Worm (Caenorhabditis elegans) whole organism, early embryonic: ENCODE data around the gene adm-4.

Experiments
- B0310.2 ChIP-seq: sonication (generic microtip); optimal IDR thresholded peaks from 2 replicates; lab custom pipeline; 2016; ENCODE audit warnings: mild to moderate bottlenecking, missing genetic modification characterization, missing compliant biosample characterization
- F13C5.2 ChIP-seq: sonication (generic microtip); optimal IDR thresholded peaks from 2 replicates; lab custom pipeline; 2017; ENCODE audit warnings: mild to moderate bottlenecking, missing genetic modification characterization, inconsistent platforms, missing compliant biosample characterization
- aly-1 ChIP-seq: sonication (generic microtip); optimal IDR thresholded peaks from 2 replicates; lab custom pipeline; 2016; ENCODE audit warnings: missing genetic modification characterization, missing compliant biosample characterization
- ama-1 ChIP-seq: fragments of 150-350 bp; optimal IDR thresholded peaks from 2 replicates; lab custom pipeline; 2014
- ceh-13 ChIP-seq: fragments of 200-800 bp; sonication (Bioruptor generic); optimal IDR thresholded peaks from 2 replicates; lab custom pipeline; 2018; ENCODE audit warnings: mild to moderate bottlenecking, missing genetic modification characterization, missing compliant biosample characterization
- ceh-36 ChIP-seq: sonication (generic microtip); optimal IDR thresholded peaks from 2 replicates; lab custom pipeline; 2016; ENCODE audit warnings: missing genetic modification characterization, inconsistent platforms, missing compliant biosample characterization
- ets-7 ChIP-seq: sonication (generic microtip); optimal IDR thresholded peaks from 2 replicates; lab custom pipeline; 2016; ENCODE audit warnings: missing genotype, missing genetic modification characterization, missing compliant biosample characterization
- flt-1 ChIP-seq: fragments of 200-800 bp; sonication (Bioruptor generic); IDR thresholded peaks from 2 replicates; pipeline ENCODE4 v1.3.6; 2022; ENCODE audit warnings: missing genetic modification characterization, missing compliant biosample characterization
- hmbx-1 ChIP-seq: sonication (generic microtip); optimal IDR thresholded peaks from 2 replicates; lab custom pipeline; 2016; ENCODE audit warnings: mild to moderate bottlenecking, missing genetic modification characterization, missing compliant biosample characterization
- hmg-4 ChIP-seq: fragments of 200-800 bp; sonication (Bioruptor generic); optimal IDR thresholded peaks from 2 replicates; lab custom pipeline; 2018; ENCODE audit warnings: mild to moderate bottlenecking, missing genetic modification characterization, missing compliant biosample characterization
- hnd-1 ChIP-seq: sonication (generic microtip); optimal IDR thresholded peaks from 2 replicates; lab custom pipeline; 2016; ENCODE audit warnings: missing genetic modification characterization, missing compliant biosample characterization
- pes-1 ChIP-seq: fragments of 200-800 bp; sonication (Bioruptor generic); IDR thresholded peaks from 2 replicates; pipeline ENCODE4 v1.3.6; 2022; ENCODE audit warnings: missing genetic modification reagents, missing genetic modification characterization, missing compliant biosample characterization
- scrt-1 ChIP-seq: fragments of 200-800 bp; sonication (Bioruptor generic); IDR thresholded peaks from 2 replicates; pipeline ENCODE4 v1.3.6; 2022; ENCODE audit warnings: missing genetic modification characterization, missing compliant biosample characterization
- sea-1 ChIP-seq: fragments of 200-800 bp; sonication (Bioruptor generic); conservative IDR thresholded peaks from 2 replicates; pipeline ENCODE4 v1.3.6; 2022; ENCODE audit warnings: missing genetic modification characterization, missing compliant biosample characterization
- tbx-11 ChIP-seq: fragments of 200-800 bp; sonication (Bioruptor generic); IDR thresholded peaks from 2 replicates; pipeline ENCODE4 v1.3.6; 2022; ENCODE audit warnings: missing genetic modification characterization, missing compliant biosample characterization
- tbx-37 ChIP-seq: fragments of 200-800 bp; sonication (Bioruptor generic); conservative IDR thresholded peaks from 2 replicates; pipeline ENCODE4 v1.3.6; 2022; ENCODE audit warnings: missing genetic modification reagents, missing genetic modification characterization, missing compliant biosample characterization
- tra-4 ChIP-seq: sonication (generic microtip); optimal IDR thresholded peaks from 2 replicates; lab custom pipeline; 2017; ENCODE audit warnings: missing genetic modification characterization, missing compliant biosample characterization

Gene adm-4

DNA sequence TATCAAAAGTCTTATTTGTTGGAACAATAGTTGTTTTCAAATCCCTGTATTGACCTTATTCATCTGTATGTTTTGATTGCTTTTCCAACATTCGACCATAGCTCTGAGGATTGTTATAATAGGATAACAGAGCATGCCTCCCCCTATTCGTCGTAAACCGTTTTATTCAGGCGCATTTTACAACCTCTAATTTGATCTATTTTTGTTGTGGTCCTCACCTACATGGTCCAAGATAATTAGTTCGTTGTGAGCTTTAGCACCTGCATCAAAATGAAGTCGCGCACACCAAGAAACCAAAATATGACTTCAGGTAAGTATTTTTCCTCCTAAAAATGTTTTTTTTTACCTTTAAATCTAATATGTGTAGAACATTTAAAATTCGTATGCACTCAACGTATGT, 45.3 kb downstream of the adm-4 start, which contains the start of gene deg-1:
Gene deg-1, plus strand, starts transcription at position 301 of the 400 bp plus-strand sequence.
- TF ChIP-seq aly-1 (tag; lab: Kevin White, UChicago) = no peak
- no peak for TF ChIP-seq ceh-13 (GFP tag; lab: Kevin White, UChicago)
- TF ChIP-seq scrt-1 (GFP tag; lab: Robert Waterston, UW) = no peak
- TF ChIP-seq tra-4 (tag; lab: Kevin White, UChicago) = no peak
- TF ChIP-seq ama-1 (lab: Kevin White, UChicago) = no peak
- TF ChIP-seq hnd-1 (tag; lab: Kevin White, UChicago) = no peak
- no peak for TF ChIP-seq B0310.2 (tag; lab: Kevin White, UChicago)
- no peak for TF ChIP-seq tbx-11 (GFP tag; lab: Robert Waterston, UW)
- no peak for TF ChIP-seq ets-7 (tag; lab: Kevin White, UChicago)
- no peak for TF ChIP-seq hmbx-1 (tag; lab: Kevin White, UChicago)
- TF ChIP-seq pes-1 (GFP tag; lab: Robert Waterston, UW) = no peak
- TF ChIP-seq F13C5.2 = no peak
- TF ChIP-seq ceh-36 = no peak
- TF ChIP-seq tbx-37 = no peak
- TF ChIP-seq flt-1 = no peak
- TF ChIP-seq sea-1 (GFP tag; lab: Robert Waterston, UW) = no peak
- TF ChIP-seq hmg-4 (GFP tag; lab: Kevin White, UChicago) = no peak

DNA sequence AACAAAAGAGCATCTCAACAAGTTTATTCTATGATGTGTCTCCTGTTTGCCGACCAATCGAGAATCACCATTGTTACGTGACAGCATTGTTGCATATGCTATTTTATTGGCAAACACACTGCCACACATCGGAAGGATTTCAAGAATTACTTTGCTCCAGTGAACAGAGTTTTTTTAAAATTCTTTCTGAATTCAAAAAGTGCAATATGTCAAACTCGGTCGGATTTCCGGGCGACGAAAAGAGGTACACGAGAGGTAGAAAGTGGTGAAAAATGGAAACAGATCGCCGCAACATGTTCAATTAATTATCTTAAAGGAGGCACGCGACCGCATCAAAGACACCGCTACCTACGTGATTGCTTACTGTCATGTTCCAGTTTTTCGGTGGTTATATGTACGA, 48.0 kb downstream of the adm-4 start:
- TF ChIP-seq hmbx-1 (tag; lab: Kevin White, UChicago) (no peak), pes-1 (GFP tag; lab: Robert Waterston, UW) (no peak), tbx-37 (no peak), B0310.2 (tag; lab: Kevin White, UChicago) (no peak), ets-7 (tag; lab: Kevin White, UChicago) (no peak), scrt-1 (GFP tag; lab: Robert Waterston, UW) (no peak), hnd-1 (tag; lab: Kevin White, UChicago) (no peak), F13C5.2 (no peak), sea-1 (GFP tag; lab: Robert Waterston, UW) (no peak), ama-1 (lab: Kevin White, UChicago) (no peak), ceh-36 (no peak), aly-1 (tag; lab: Kevin White, UChicago) (no peak), hmg-4 (GFP tag; lab: Kevin White, UChicago) (no peak)

DNA sequence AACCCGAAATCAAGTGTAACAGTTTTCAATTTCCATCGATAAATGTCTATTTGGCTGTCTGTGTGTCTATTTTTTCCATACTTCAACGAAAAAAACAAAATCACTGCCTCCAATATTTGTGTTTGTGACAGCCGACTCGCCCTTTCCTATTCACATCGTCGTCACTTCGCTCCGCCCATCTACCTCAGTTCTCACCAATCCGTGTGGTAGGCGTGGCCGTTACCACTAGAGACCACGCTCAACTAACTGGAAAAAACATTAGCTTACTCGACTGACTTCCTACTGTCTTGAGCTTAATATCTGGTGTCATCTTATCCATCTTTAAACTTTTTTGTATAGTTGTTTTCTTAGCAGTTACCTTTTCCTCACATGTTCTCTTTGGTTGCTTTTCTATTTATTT, 52.7 kb downstream of the adm-4 start:
- TF ChIP-seq tra-4 (tag; lab: Kevin White, UChicago) (no peak), B0310.2 (tag; lab: Kevin White, UChicago) (no peak), ceh-13 (GFP tag; lab: Kevin White, UChicago) (no peak), F13C5.2 (no peak), hmg-4 (GFP tag; lab: Kevin White, UChicago) (no peak), flt-1 (no peak), scrt-1 (GFP tag; lab: Robert Waterston, UW) (no peak), tbx-11 (GFP tag; lab: Robert Waterston, UW) (no peak), hnd-1 (tag; lab: Kevin White, UChicago) (no peak), ets-7 (tag; lab: Kevin White, UChicago) (no peak), ceh-36 (no peak), ama-1 (lab: Kevin White, UChicago) (no peak), tbx-37 (no peak), sea-1 (GFP tag; lab: Robert Waterston, UW) (no peak)
